Worm (Caenorhabditis elegans) whole organism, L4 larva: ENCODE results near the gene cyp-13B1.
A peak's percentile ranks its signal among the peaks of the same experiment; 100 is the strongest.

ENCODE experiments used
- F10B5.3 ChIP-seq: sonication (generic microtip); optimal IDR thresholded peaks from 2 replicates; lab custom pipeline; 2016; ENCODE audit warnings: mild to moderate bottlenecking, missing genetic modification characterization, missing compliant biosample characterization
- R02D3.7 ChIP-seq: fragments of 150-350 bp; sonication (generic microtip); optimal IDR thresholded peaks from 3 replicates; lab custom pipeline; 2014; ENCODE audit warnings: missing biosample characterization, missing genetic modification characterization
- T20F7.1 ChIP-seq: fragments of 200-800 bp; sonication (Bioruptor generic); optimal IDR thresholded peaks from 2 replicates; lab custom pipeline; 2018; ENCODE audit warnings: mild to moderate bottlenecking, missing genetic modification characterization, missing compliant biosample characterization
- Y105C5A.15 ChIP-seq: fragments of 200-800 bp; sonication (Bioruptor generic); IDR thresholded peaks from 2 replicates; pipeline ENCODE4 v1.3.6; 2022; ENCODE audit warnings: missing genetic modification characterization, missing compliant biosample characterization
- Y5F2A.4 ChIP-seq: fragments of 200-800 bp; sonication (Bioruptor generic); optimal IDR thresholded peaks from 2 replicates; lab custom pipeline; 2018; ENCODE audit warnings: mild to moderate bottlenecking, missing genetic modification characterization, missing compliant biosample characterization
- Y75B8A.6 ChIP-seq: fragments of 200-800 bp; sonication (Bioruptor generic); IDR thresholded peaks from 2 replicates; pipeline ENCODE4 v1.3.6; 2022; ENCODE audit warnings: missing genetic modification reagents, missing genetic modification characterization, missing compliant biosample characterization
- aha-1 ChIP-seq: fragments of 150-350 bp; peaks from one replicate; lab custom pipeline; 2014; ENCODE audit warnings: missing biosample characterization, missing genetic modification characterization
- attf-4 ChIP-seq: sonication (generic microtip); optimal IDR thresholded peaks from 3 replicates; lab custom pipeline; 2017; ENCODE audit warnings: missing biosample characterization, missing genetic modification characterization
- ceh-28 ChIP-seq: fragments of 150-350 bp; optimal IDR thresholded peaks from 2 replicates; lab custom pipeline; 2014; ENCODE audit warnings: missing biosample characterization, missing genetic modification reagents, missing genetic modification characterization
- ceh-32 ChIP-seq: sonication (generic microtip); optimal IDR thresholded peaks from 2 replicates; lab custom pipeline; 2016; ENCODE audit warnings: mild to moderate bottlenecking, missing genetic modification characterization, missing compliant biosample characterization; ENCODE audit not compliant: poor library complexity
- ceh-62 ChIP-seq: sonication (generic microtip); optimal IDR thresholded peaks from 2 replicates; lab custom pipeline; 2017; ENCODE audit warnings: missing biosample characterization, missing genetic modification characterization
- cey-2 ChIP-seq: sonication (generic microtip); optimal IDR thresholded peaks from 3 replicates; lab custom pipeline; 2017; ENCODE audit warnings: missing genetic modification characterization, mild to moderate bottlenecking, missing compliant biosample characterization, antibody characterized with exemption, borderline replicate concordance; ENCODE audit not compliant: insufficient read depth
- ctbp-1 ChIP-seq: fragments of 200-800 bp; sonication (Bioruptor generic); IDR thresholded peaks from 2 replicates; pipeline ENCODE4 v1.3.6; 2022; ENCODE audit warnings: missing genetic modification reagents, missing genetic modification characterization, missing compliant biosample characterization
- daf-16 ChIP-seq, 3 experiments: sonication (generic microtip); optimal IDR thresholded peaks; 2 replicates each; lab custom pipeline; 2016 to 2017; ENCODE audit warnings: missing genetic modification characterization in 3 of 3, missing genetic modification reagents in 3 of 3, mild to moderate bottlenecking in 2 of 3, missing compliant biosample characterization in 2 of 3, missing biosample characterization in 1 of 3, moderate library complexity in 1 of 3
- daf-8 ChIP-seq: fragments of 200-800 bp; sonication (Bioruptor generic); IDR thresholded peaks from 2 replicates; pipeline ENCODE4 v1.3.6; 2022; ENCODE audit warnings: missing genetic modification characterization, missing compliant biosample characterization
- dmd-6 ChIP-seq: fragments of 200-800 bp; sonication (Bioruptor generic); IDR thresholded peaks from 2 replicates; pipeline ENCODE4 v1.3.6; 2022; ENCODE audit warnings: missing genetic modification reagents, missing genetic modification characterization, missing compliant biosample characterization
- dmd-8 ChIP-seq: fragments of 200-800 bp; sonication (Bioruptor generic); IDR thresholded peaks from 2 replicates; pipeline ENCODE4 v1.3.6; 2022; ENCODE audit warnings: missing genetic modification characterization, missing compliant biosample characterization
- dve-1 ChIP-seq: sonication (generic microtip); optimal IDR thresholded peaks from 2 replicates; lab custom pipeline; 2017; ENCODE audit warnings: antibody characterized with exemption, mild to moderate bottlenecking, missing genetic modification characterization, missing compliant biosample characterization; ENCODE audit not compliant: insufficient read depth
- egl-43 ChIP-seq: fragments of 200-800 bp; sonication (Bioruptor generic); IDR thresholded peaks from 2 replicates; pipeline ENCODE4 v1.3.6; 2022; ENCODE audit warnings: missing genetic modification reagents, missing genetic modification characterization, missing compliant biosample characterization
- hlh-11 ChIP-seq: fragments of 200-800 bp; sonication (Bioruptor generic); optimal IDR thresholded peaks from 2 replicates; lab custom pipeline; 2018; ENCODE audit warnings: mild to moderate bottlenecking, missing genetic modification characterization, missing compliant biosample characterization
- hmg-1.1 ChIP-seq: fragments of 200-800 bp; sonication (Bioruptor generic); IDR thresholded peaks from 2 replicates; pipeline ENCODE4 v1.3.6; 2022; ENCODE audit warnings: missing genetic modification reagents, missing genetic modification characterization, missing compliant biosample characterization
- jun-1 ChIP-seq: fragments of 150-350 bp; optimal IDR thresholded peaks from 2 replicates; lab custom pipeline; 2014; ENCODE audit warnings: missing biosample characterization, missing genetic modification reagents, missing genetic modification characterization
- lin-29 ChIP-seq: fragments of 200-800 bp; sonication (Bioruptor generic); IDR thresholded peaks from 2 replicates; pipeline ENCODE4 v1.3.6; 2022; ENCODE audit warnings: missing genetic modification reagents, missing genetic modification characterization, missing compliant biosample characterization
- lir-3 ChIP-seq: sonication (generic microtip); optimal IDR thresholded peaks from 2 replicates; lab custom pipeline; 2016; ENCODE audit warnings: mild to moderate bottlenecking, missing genetic modification characterization, missing compliant biosample characterization
- lsy-2 ChIP-seq, 2 experiments: fragments of 150-350 bp in 1 of 2; sonication (generic microtip) in 1 of 2; optimal IDR thresholded peaks; 2 replicates each; lab custom pipeline; 2014 to 2017; ENCODE audit warnings: missing biosample characterization in 2 of 2, missing genetic modification characterization in 2 of 2
- mdl-1 ChIP-seq, 2 experiments: fragments of 150-350 bp in 1 of 2; sonication (generic microtip) in 1 of 2; optimal IDR thresholded peaks; 2 replicates each; lab custom pipeline; 2014 to 2017; ENCODE audit warnings: missing biosample characterization in 2 of 2, missing genetic modification characterization in 2 of 2
- mdt-29 ChIP-seq: fragments of 200-800 bp; sonication (Bioruptor generic); IDR thresholded peaks from 2 replicates; pipeline ENCODE4 v1.3.6; 2022; ENCODE audit warnings: missing genetic modification reagents, missing genetic modification characterization, missing compliant biosample characterization
- mep-1 ChIP-seq: fragments of 150-350 bp; sonication (generic microtip); optimal IDR thresholded peaks from 3 replicates; lab custom pipeline; 2014; ENCODE audit warnings: missing biosample characterization, missing genetic modification characterization
- mes-2 ChIP-seq: sonication (generic microtip); optimal IDR thresholded peaks from 2 replicates; lab custom pipeline; 2016; ENCODE audit warnings: missing genotype, mild to moderate bottlenecking, missing genetic modification characterization, missing compliant biosample characterization; ENCODE audit not compliant: poor library complexity, severe bottlenecking
- nhr-11 ChIP-seq: fragments of 150-350 bp; optimal IDR thresholded peaks from 2 replicates; lab custom pipeline; 2014; ENCODE audit warnings: missing biosample characterization, missing genetic modification characterization
- nhr-25 ChIP-seq: sonication (generic microtip); optimal IDR thresholded peaks from 2 replicates; lab custom pipeline; 2017; ENCODE audit warnings: missing genetic modification characterization, mild to moderate bottlenecking, missing compliant biosample characterization, antibody characterized with exemption, moderate library complexity, borderline replicate concordance; ENCODE audit not compliant: insufficient read depth
- nhr-28 ChIP-seq: fragments of 150-350 bp; optimal IDR thresholded peaks from 2 replicates; lab custom pipeline; 2014; ENCODE audit warnings: missing biosample characterization, missing genetic modification characterization
- nhr-42 ChIP-seq: fragments of 200-800 bp; sonication (Bioruptor generic); IDR thresholded peaks from 2 replicates; pipeline ENCODE4 v1.3.6; 2022; ENCODE audit warnings: missing genetic modification characterization, missing compliant biosample characterization
- pqm-1 ChIP-seq: sonication (generic microtip); optimal IDR thresholded peaks from 2 replicates; lab custom pipeline; 2017; ENCODE audit warnings: missing biosample characterization, missing genetic modification characterization
- snpc-1.2 ChIP-seq: fragments of 200-800 bp; sonication (Bioruptor generic); IDR thresholded peaks from 2 replicates; pipeline ENCODE4 v1.3.6; 2022; ENCODE audit warnings: missing genetic modification reagents, missing genetic modification characterization, missing compliant biosample characterization
- spr-1 ChIP-seq: sonication (generic microtip); optimal IDR thresholded peaks from 2 replicates; lab custom pipeline; 2016; ENCODE audit warnings: mild to moderate bottlenecking, missing genetic modification characterization, missing compliant biosample characterization
- spr-3 ChIP-seq: fragments of 200-800 bp; sonication (Bioruptor generic); optimal IDR thresholded peaks from 2 replicates; lab custom pipeline; 2018; ENCODE audit warnings: mild to moderate bottlenecking, missing genetic modification characterization, missing compliant biosample characterization
- tra-1 ChIP-seq: fragments of 200-800 bp; sonication (Bioruptor generic); IDR thresholded peaks from 2 replicates; pipeline ENCODE4 v1.3.6; 2022; ENCODE audit warnings: missing genetic modification reagents, missing genetic modification characterization, missing compliant biosample characterization
- vab-7 ChIP-seq: fragments of 200-800 bp; sonication (Bioruptor generic); IDR thresholded peaks from 2 replicates; pipeline ENCODE4 v1.3.6; 2022; ENCODE audit warnings: missing genetic modification reagents, missing genetic modification characterization, missing compliant biosample characterization
- zag-1 ChIP-seq: fragments of 150-350 bp; optimal IDR thresholded peaks from 2 replicates; lab custom pipeline; 2014; ENCODE audit warnings: missing biosample characterization, missing genetic modification characterization
- zfp-3 ChIP-seq: fragments of 200-800 bp; sonication (Bioruptor generic); conservative IDR thresholded peaks from 2 replicates; pipeline ENCODE4 v1.3.6; 2022; ENCODE audit warnings: missing genetic modification reagents, missing genetic modification characterization, missing compliant biosample characterization
- ztf-11 ChIP-seq: fragments of 150-350 bp; optimal IDR thresholded peaks from 2 replicates; lab custom pipeline; 2014; ENCODE audit warnings: missing biosample characterization, missing genetic modification characterization
- ztf-7 ChIP-seq: fragments of 150-350 bp; optimal IDR thresholded peaks from 2 replicates; lab custom pipeline; 2014; ENCODE audit warnings: missing biosample characterization, missing genetic modification characterization

cyp-13B1 gene

ce11 chrX:13414974-13415373 lies 5.5 kb upstream of the cyp-13B1 start (continued):
- TF ChIP-seq hmg-1.1: peak; percentile 65
- TF ChIP-seq dmd-8 (GFP tag; lab: Robert Waterston, UW): 0 out of 2 replicates have a peak, but pooled peaks have one; percentile 17
- no peak for TF ChIP-seq spr-3 (GFP tag; lab: Kevin White, UChicago)
- peak; percentile 35 for TF ChIP-seq dve-1 (tag; lab: Kevin White, UChicago)
- TF ChIP-seq mdt-29: 0 out of 2 replicates have a peak, but pooled peaks have one; percentile 24
- TF ChIP-seq vab-7: peak; percentile 90
- peak; percentile 21 for TF ChIP-seq lir-3 (tag; lab: Kevin White, UChicago)
- peak; percentile 70 for TF ChIP-seq mes-2 (tag; lab: Kevin White, UChicago)
- no peak for TF ChIP-seq nhr-25
- TF ChIP-seq nhr-42 (GFP tag; lab: Robert Waterston, UW): 0 out of 2 replicates have a peak, but pooled peaks have one; percentile 12
- peak; percentile 76 for TF ChIP-seq tra-1 (GFP tag; lab: Robert Waterston, UW)
- TF ChIP-seq ztf-7 (tag; lab: Kevin White, UChicago): no peak
- peak; percentile 53; the same call in 1 of the 2 replicates for TF ChIP-seq daf-8
- TF ChIP-seq snpc-1.2 (GFP tag; lab: Robert Waterston, UW): peak; percentile 67
- no peak for TF ChIP-seq ceh-62 (tag; lab: Kevin White, UChicago)
- TF ChIP-seq aha-1: peak; percentile 89
- TF ChIP-seq spr-1: peak; percentile 13
- peak in 1 of 2 experiments; percentile 43 for TF ChIP-seq lsy-2 (tag; optimal IDR thresholded peaks at IDR 0.05; lab: Kevin White, UChicago)
- TF ChIP-seq nhr-11: no peak
- TF ChIP-seq zag-1 (tag; lab: Kevin White, UChicago): no peak
- TF ChIP-seq mdl-1 (tag; optimal IDR thresholded peaks at IDR 0.05; lab: Kevin White, UChicago): peak in 1 of 2 experiments; percentile 13

ce11 chrX:13412307-13412706 lies 2.9 kb upstream of the cyp-13B1 start:
- TF ChIP-seq nhr-42 (GFP tag; lab: Robert Waterston, UW): no peak
- no peak for TF ChIP-seq T20F7.1
- no peak for TF ChIP-seq ztf-11
- TF ChIP-seq spr-1: no peak
- TF ChIP-seq dmd-6 (GFP tag; lab: Robert Waterston, UW): peak; percentile 19; the same call in 1 of the 2 replicates
- no peak for TF ChIP-seq Y75B8A.6 (GFP tag; lab: Robert Waterston, UW)
- no peak for TF ChIP-seq zfp-3 (GFP tag; lab: Robert Waterston, UW)
- no peak for TF ChIP-seq cey-2
- TF ChIP-seq lsy-2 (tag; optimal IDR thresholded peaks at IDR 0.05; lab: Kevin White, UChicago): no peak
- TF ChIP-seq F10B5.3 (tag; lab: Kevin White, UChicago): no peak
- TF ChIP-seq ctbp-1 (GFP tag; lab: Robert Waterston, UW): no peak
- peak; percentile 18 for TF ChIP-seq dve-1 (tag; lab: Kevin White, UChicago)
- TF ChIP-seq egl-43 (GFP tag; lab: Robert Waterston, UW): no peak
- TF ChIP-seq aha-1: no peak
- no peak for TF ChIP-seq hlh-11 (tag; lab: Kevin White, UChicago)
- no peak for TF ChIP-seq ceh-32 (tag; lab: Kevin White, UChicago)
- peak; percentile 86 for TF ChIP-seq nhr-28 (tag; lab: Kevin White, UChicago)
- TF ChIP-seq mep-1 (tag; lab: Kevin White, UChicago): no peak
- TF ChIP-seq lin-29 (GFP tag; lab: Robert Waterston, UW): no peak
- TF ChIP-seq attf-4: no peak
- no peak for TF ChIP-seq daf-16 (GFP tag; optimal IDR thresholded peaks at IDR 0.05; lab: Kevin White, UChicago)
- peak; percentile 40 for TF ChIP-seq daf-16 (tag; optimal IDR thresholded peaks at IDR 0.05; lab: Kevin White, UChicago)
- TF ChIP-seq Y5F2A.4 (GFP tag; lab: Kevin White, UChicago): no peak
- no peak for TF ChIP-seq R02D3.7 (tag; lab: Kevin White, UChicago)
- TF ChIP-seq jun-1: no peak
- TF ChIP-seq Y105C5A.15 (GFP tag; lab: Robert Waterston, UW): no peak
- peak; percentile 66 for TF ChIP-seq pqm-1 (tag; lab: Kevin White, UChicago)
- TF ChIP-seq ceh-28 (tag; lab: Kevin White, UChicago): no peak
